Worm (Caenorhabditis elegans) whole organism, L3 larva: Measurements from ENCODE around the gene syx-3.

Source experiments
- ZK546.5 ChIP-seq: sonication (generic microtip); optimal IDR thresholded peaks from 2 replicates; lab custom pipeline; 2017; ENCODE audit warnings: missing biosample characterization, missing genetic modification characterization
- ceh-9 ChIP-seq: sonication (generic microtip); optimal IDR thresholded peaks from 2 replicates; lab custom pipeline; 2018; ENCODE audit warnings: missing biosample characterization, missing genetic modification characterization
- daf-12 ChIP-seq: fragments of 150-350 bp; optimal IDR thresholded peaks from 2 replicates; lab custom pipeline; 2014; ENCODE audit warnings: missing biosample characterization, missing genetic modification reagents, missing genetic modification characterization
- eor-1 ChIP-seq, 2 experiments: fragments of 150-350 bp; optimal IDR thresholded peaks; 2 replicates each; lab custom pipeline; 2014 to 2018; ENCODE audit warnings: missing biosample characterization in 2 of 2, missing genetic modification characterization in 2 of 2
- fkh-2 ChIP-seq: fragments of 150-350 bp; optimal IDR thresholded peaks from 2 replicates; lab custom pipeline; 2014; ENCODE audit warnings: missing biosample characterization, missing genetic modification reagents, missing genetic modification characterization
- jun-1 ChIP-seq: fragments of 150-350 bp; optimal IDR thresholded peaks from 2 replicates; lab custom pipeline; 2014; ENCODE audit warnings: missing biosample characterization, missing genetic modification reagents, missing genetic modification characterization
- pqm-1 ChIP-seq: fragments of 150-350 bp; optimal IDR thresholded peaks from 2 replicates; lab custom pipeline; 2017; ENCODE audit warnings: missing biosample characterization, missing genetic modification characterization, inconsistent platforms
- skn-1 ChIP-seq: fragments of 150-350 bp; optimal IDR thresholded peaks from 2 replicates; lab custom pipeline; 2014; ENCODE audit warnings: missing biosample characterization, missing genetic modification characterization
- ztf-11 ChIP-seq: fragments of 150-350 bp; optimal IDR thresholded peaks from 2 replicates; lab custom pipeline; 2014; ENCODE audit warnings: missing biosample characterization, missing genetic modification characterization

ce11 chrX:5360682-5361081, 11.8 kb downstream of the syx-3 start:
- TF ChIP-seq pqm-1 (tag; lab: Kevin White, UChicago): no peak
- TF ChIP-seq ceh-9: no peak
- TF ChIP-seq ztf-11: no peak
- no peak for TF ChIP-seq ZK546.5
- no peak for TF ChIP-seq daf-12 (tag; lab: Kevin White, UChicago)
- no peak for TF ChIP-seq eor-1 (tag; optimal IDR thresholded peaks at IDR 0.05; lab: Kevin White, UChicago)
- TF ChIP-seq skn-1 (tag; lab: Kevin White, UChicago): no peak
- no peak for TF ChIP-seq jun-1
- TF ChIP-seq fkh-2 (tag; lab: Kevin White, UChicago): no peak
